Worm (Caenorhabditis elegans) whole organism, midembryonic: ENCODE data around the gene try-8.
"Not testable (repeated sequence)": the region's sequence is repeated elsewhere in the genome, so short reads cannot be mapped to it uniquely, and the experiment has no call there.

Source experiments
- T22C8.4 ChIP-seq: fragments of 200-800 bp; sonication (Bioruptor generic); IDR thresholded peaks from 2 replicates; pipeline ENCODE4 v1.3.6; 2022; ENCODE audit warnings: missing genetic modification characterization, missing compliant biosample characterization
- flt-1 ChIP-seq: fragments of 200-800 bp; sonication (Bioruptor generic); IDR thresholded peaks from 2 replicates; pipeline ENCODE4 v1.3.6; 2022; ENCODE audit warnings: missing genetic modification characterization, missing compliant biosample characterization
- klf-2 ChIP-seq: fragments of 200-800 bp; sonication (Bioruptor generic); conservative IDR thresholded peaks from 2 replicates; pipeline ENCODE4 v1.3.6; 2022; ENCODE audit warnings: missing genetic modification reagents, missing genetic modification characterization, missing compliant biosample characterization
- ref-1 ChIP-seq: fragments of 200-800 bp; sonication (Bioruptor generic); conservative IDR thresholded peaks from 2 replicates; pipeline ENCODE4 v1.3.6; 2022; ENCODE audit warnings: missing genetic modification reagents, missing genetic modification characterization, missing compliant biosample characterization
- ztf-23 ChIP-seq: fragments of 200-800 bp; sonication (Bioruptor generic); IDR thresholded peaks from 2 replicates; pipeline ENCODE4 v1.3.6; 2022; ENCODE audit warnings: missing genetic modification reagents, missing genetic modification characterization, missing compliant biosample characterization

- TF ChIP-seq ref-1 (GFP tag; lab: Robert Waterston, UW), result peak; percentile 46; the same call in 1 of the 2 replicates
- 0 out of 2 replicates have a peak, but pooled peaks have one; percentile 27 for TF ChIP-seq flt-1 (GFP tag; lab: Robert Waterston, UW)
- not testable (repeated sequence) for TF ChIP-seq T22C8.4 (GFP tag; lab: Robert Waterston, UW)
- peak; percentile 79 for TF ChIP-seq klf-2 (GFP tag; lab: Robert Waterston, UW)
- peak; percentile 79; the same call in 1 of the 2 replicates for TF ChIP-seq ztf-23
These were observed 10.7 kb downstream of the try-8 start for ce11 chrV:7443480-7443879.
